Fruit fly (Drosophila melanogaster): ENCODE data around the gene CG4686.

CG4686 gene

DNA sequence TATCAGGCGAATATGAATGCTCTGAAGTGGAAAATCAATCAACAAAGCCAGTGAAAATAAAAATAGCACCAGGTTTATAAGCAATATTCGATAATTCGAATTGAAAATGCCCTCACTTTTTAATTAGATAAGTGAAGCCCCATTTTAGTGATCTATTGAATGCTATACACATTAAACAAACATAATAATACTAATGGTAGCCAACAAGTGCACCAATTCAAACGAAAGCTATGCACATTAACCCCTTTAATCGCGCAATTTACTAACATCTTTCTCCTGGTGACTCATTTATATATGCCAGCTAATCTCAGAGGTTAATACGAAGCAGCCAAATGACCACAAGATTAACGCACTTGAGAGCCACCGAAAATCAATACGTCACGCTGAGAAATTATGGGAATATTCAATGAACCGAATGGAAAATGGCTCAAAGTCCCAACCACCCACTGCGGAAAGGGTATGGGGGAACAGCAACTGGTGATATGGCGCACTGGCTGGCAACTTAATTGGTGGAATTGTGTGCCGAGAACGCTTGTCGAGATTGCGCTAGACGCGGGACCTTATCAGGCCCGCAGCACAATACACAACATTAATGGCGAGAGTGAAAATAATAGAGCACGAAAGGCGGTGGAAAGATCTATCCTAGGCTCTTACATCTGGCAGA is 4.8 kb upstream of the CG4686 start:
- TF ChIP-seq luna (GFP tag; optimal IDR thresholded peaks at IDR 0.05) = no peak
- no peak for TF ChIP-seq dm (GFP tag; optimal IDR thresholded peaks at IDR 0.05)
- no peak for TF ChIP-seq al (GFP tag; IDR thresholded peaks at IDR 0.05)
- no peak for TF ChIP-seq MBD-R2 (GFP tag; IDR thresholded peaks at IDR 0.05)
- TF ChIP-seq mirr (GFP tag; optimal IDR thresholded peaks at IDR 0.05) = peak; percentile 88
- peak; percentile 70 for TF ChIP-seq CG12769 (tag; optimal IDR thresholded peaks at IDR 0.05)
- TF ChIP-seq CG31388 (GFP tag; optimal IDR thresholded peaks at IDR 0.05) = no peak
- TF ChIP-seq Hmr (GFP tag; optimal IDR thresholded peaks at IDR 0.05) = peak; percentile 39
- TF ChIP-seq gce (GFP tag; IDR thresholded peaks at IDR 0.05) = no peak
- TF ChIP-seq CG13296 (GFP tag; optimal IDR thresholded peaks at IDR 0.05) = peak; percentile 18
- TF ChIP-seq eve (GFP tag; optimal IDR thresholded peaks at IDR 0.05) = no peak
- peak; percentile 11 for TF ChIP-seq CG15479 (GFP tag; optimal IDR thresholded peaks at IDR 0.05)
- peak; percentile 18 for TF ChIP-seq CG7987 (GFP tag; optimal IDR thresholded peaks at IDR 0.05)
- TF ChIP-seq CG11696 (GFP tag; IDR thresholded peaks at IDR 0.05) = no peak
- 0 out of 3 replicates have a peak, but pooled peaks have one; percentile 30 for TF ChIP-seq CG34422 (GFP tag; IDR thresholded peaks at IDR 0.05)
- TF ChIP-seq maf-S (GFP tag; optimal IDR thresholded peaks at IDR 0.05) = no peak
- TF ChIP-seq CG30403 (GFP tag; optimal IDR thresholded peaks at IDR 0.05) = peak; percentile 7
- TF ChIP-seq CG2129 (GFP tag; IDR thresholded peaks at IDR 0.05; ENCODE audit: partially characterized antibody) = no peak
- peak; percentile 36 for TF ChIP-seq cwo (GFP tag; optimal IDR thresholded peaks at IDR 0.05)
- TF ChIP-seq CG2199 (GFP tag; IDR thresholded peaks at IDR 0.05) = no peak
- TF ChIP-seq CG10543 (GFP tag; optimal IDR thresholded peaks at IDR 0.05) = peak; percentile 68
- no peak for TF ChIP-seq CG7928 (GFP tag; optimal IDR thresholded peaks at IDR 0.05)
- TF ChIP-seq salm (tag; optimal IDR thresholded peaks at IDR 0.05) = no peak
- no peak for TF ChIP-seq NK7.1 (GFP tag; optimal IDR thresholded peaks at IDR 0.05)
- TF ChIP-seq CG42726 (GFP tag; IDR thresholded peaks at IDR 0.05; ENCODE audit: partially characterized antibody) = no peak
- peak; percentile 2 for TF ChIP-seq CG17385 (GFP tag; optimal IDR thresholded peaks at IDR 0.05)
- TF ChIP-seq CG18262 (tag; optimal IDR thresholded peaks at IDR 0.05) = peak; percentile 20
- TF ChIP-seq Hand (GFP tag; optimal IDR thresholded peaks at IDR 0.05) = peak; percentile 28
- TF ChIP-seq Mes4 (GFP tag; optimal IDR thresholded peaks at IDR 0.05) = no peak
- peak; percentile 45 for TF ChIP-seq CG18599 (GFP tag; optimal IDR thresholded peaks at IDR 0.05)
- no peak for TF ChIP-seq CG6854 (GFP tag; optimal IDR thresholded peaks at IDR 0.05)
- peak; percentile 9 for TF ChIP-seq twi (tag; optimal IDR thresholded peaks at IDR 0.05)
- TF ChIP-seq Mrtf (GFP tag; IDR thresholded peaks at IDR 0.05) = no peak
- no peak for TF ChIP-seq Max (GFP tag; optimal IDR thresholded peaks at IDR 0.05)
- peak; percentile 46 for TF ChIP-seq sens (GFP tag)
- TF ChIP-seq Sox102F (GFP tag; optimal IDR thresholded peaks at IDR 0.05) = peak; percentile 1
- no peak for TF ChIP-seq CG4820 (GFP tag; optimal IDR thresholded peaks at IDR 0.05)
- no peak for TF ChIP-seq CG10366 (GFP tag; IDR thresholded peaks at IDR 0.05)
- 0 out of 2 replicates have a peak, but pooled peaks have one; percentile 8 for TF ChIP-seq CG9215 (GFP tag; IDR thresholded peaks at IDR 0.05)
- 0 out of 2 replicates have a peak, but pooled peaks have one; percentile 31 for TF ChIP-seq CG9932 (GFP tag; IDR thresholded peaks at IDR 0.05)
- peak; percentile 12 for TF ChIP-seq CG9437 (GFP tag; optimal IDR thresholded peaks at IDR 0.05)
- TF ChIP-seq CG2120 (GFP tag; optimal IDR thresholded peaks at IDR 0.05) = peak; percentile 32
- no peak for TF ChIP-seq CG12659 (GFP tag; optimal IDR thresholded peaks at IDR 0.05)
- TF ChIP-seq CG8290 (GFP tag; optimal IDR thresholded peaks at IDR 0.05) = no peak
- TF ChIP-seq CG8290 (tag; optimal IDR thresholded peaks at IDR 0.05) = peak in 1 of 2 experiments; percentile 30
- TF ChIP-seq CG9727 (GFP tag; optimal IDR thresholded peaks at IDR 0.05) = peak; percentile 25
- peak; percentile 18 for TF ChIP-seq CG12071 (GFP tag; optimal IDR thresholded peaks at IDR 0.05)
- peak; percentile 91 for TF ChIP-seq D19A (tag; optimal IDR thresholded peaks at IDR 0.05)
- peak; percentile 53; the same call in 1 of the 3 replicates for TF ChIP-seq CG17361 (GFP tag; IDR thresholded peaks at IDR 0.05)
- no peak for TF ChIP-seq Nf-YC (tag; optimal IDR thresholded peaks at IDR 0.05)

Measured in whole organism, embryonic.